Worm (Caenorhabditis elegans): Measurements from ENCODE around the gene cwp-4.

DNA sequence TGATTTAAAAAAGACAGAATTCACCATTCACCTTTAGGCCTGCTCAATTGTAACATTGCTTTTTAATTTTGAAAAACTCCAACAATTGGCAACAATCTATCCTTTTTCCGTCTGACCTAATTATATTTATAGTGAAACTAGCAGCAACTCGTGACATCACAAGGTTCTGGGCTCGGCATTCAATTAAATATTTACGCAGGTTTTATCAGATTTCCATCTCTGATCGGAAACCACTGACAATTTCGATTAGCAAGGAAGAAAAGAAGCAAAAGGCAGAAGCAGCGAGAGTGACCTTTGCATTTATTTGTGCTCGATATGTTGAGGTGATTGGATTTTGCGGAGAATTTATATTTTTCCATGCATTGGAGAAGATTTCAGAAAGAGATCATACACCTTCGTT lies 37.0 kb downstream of the cwp-4 start:
- TF ChIP-seq nhr-77 (tag; optimal IDR thresholded peaks at IDR 0.05): no peak
- TF ChIP-seq ztf-11 (tag; optimal IDR thresholded peaks at IDR 0.05): no peak
- TF ChIP-seq unc-62 (GFP tag; optimal IDR thresholded peaks at IDR 0.05): no peak
- no peak for TF ChIP-seq nhr-25 (tag; optimal IDR thresholded peaks at IDR 0.05)
